Fruit fly (Drosophila melanogaster) whole organism, prepupa: ENCODE data around the gene Cisd2.

Experiments used
- lz ChIP-seq: fragments of 200-800 bp; sonication (Bioruptor generic); optimal IDR thresholded peaks from 3 replicates; lab custom pipeline; 2016; ENCODE audit warnings: missing biosample characterization, missing genetic modification characterization
- pdm3 ChIP-seq: fragments of 200-800 bp; sonication (Bioruptor generic); optimal IDR thresholded peaks from 3 replicates; lab custom pipeline; 2016; ENCODE audit warnings: missing biosample characterization, missing genetic modification characterization

DNA sequence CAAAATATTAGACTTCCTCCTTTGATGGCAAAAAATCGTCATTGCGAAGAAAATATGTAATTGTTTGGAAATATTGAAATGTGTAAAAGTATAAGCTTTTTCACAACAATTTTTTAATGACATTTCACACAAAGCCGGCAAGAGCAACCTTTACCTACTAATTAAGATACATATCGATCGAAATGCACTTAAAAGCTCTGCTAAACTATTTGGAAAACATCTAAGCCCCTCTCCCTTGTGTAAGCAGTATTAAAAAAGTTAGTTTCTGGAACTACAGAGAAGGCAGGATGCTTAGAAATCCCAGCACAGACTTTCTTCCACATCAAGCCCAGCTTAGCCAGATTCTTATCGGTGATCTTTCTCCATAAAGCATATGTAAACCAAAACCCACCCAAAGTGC, 19.2 kb downstream of the Cisd2 start, which contains the start of gene Cyt-c1L:
- TF ChIP-seq pdm3 (no peak), lz (GFP tag; lab: Kevin White, UChicago) (no peak)
